Worm (Caenorhabditis elegans) whole organism, young adult: Measurements from ENCODE around the gene txt-10.

Source experiments
- C06A6.2 ChIP-seq: fragments of 200-800 bp; sonication (Bioruptor generic); conservative IDR thresholded peaks from 2 replicates; pipeline ENCODE4 v1.3.6; 2022; ENCODE audit warnings: missing genetic modification characterization, missing compliant biosample characterization
- ama-1 ChIP-seq, 3 experiments: fragments of 150-350 bp in 1 of 3; sonication (generic microtip) in 2 of 3; optimal IDR thresholded peaks; 2 replicates each; lab custom pipeline; 2014 to 2018; ENCODE audit warnings: missing biosample characterization in 2 of 3, missing genetic modification characterization in 2 of 3, missing genetic modification reagents in 2 of 3
- dpff-1 ChIP-seq: sonication (generic microtip); optimal IDR thresholded peaks from 2 replicates; lab custom pipeline; 2017; ENCODE audit warnings: mild to moderate bottlenecking, missing genetic modification characterization, missing compliant biosample characterization
- snpc-3.4 ChIP-seq: sonication (generic microtip); optimal IDR thresholded peaks from 2 replicates; lab custom pipeline; 2017; ENCODE audit warnings: missing genetic modification characterization, mild to moderate bottlenecking, missing compliant biosample characterization, antibody characterized with exemption, moderate library complexity, missing genotype, missing genetic modification reagents
- tbx-9 ChIP-seq: sonication (generic microtip); optimal IDR thresholded peaks from 2 replicates; lab custom pipeline; 2016; ENCODE audit warnings: borderline replicate concordance, missing genetic modification characterization, inconsistent platforms, missing compliant biosample characterization
- unc-130 ChIP-seq: sonication (generic microtip); optimal IDR thresholded peaks from 2 replicates; lab custom pipeline; 2016; ENCODE audit warnings: missing genetic modification reagents, missing genetic modification characterization, missing compliant biosample characterization
- ztf-25 ChIP-seq: fragments of 200-800 bp; sonication (Bioruptor generic); IDR thresholded peaks from 2 replicates; pipeline ENCODE4 v1.3.6; 2022; ENCODE audit warnings: missing genetic modification reagents, missing genetic modification characterization, missing compliant biosample characterization

- TF ChIP-seq dpff-1 (tag; lab: Kevin White, UChicago) = no peak
- TF ChIP-seq ama-1 (optimal IDR thresholded peaks at IDR 0.05; lab: Kevin White, UChicago) = no peak
- no peak for TF ChIP-seq ama-1 (GFP tag; optimal IDR thresholded peaks at IDR 0.05; lab: Kevin White, UChicago)
- no peak for TF ChIP-seq tbx-9 (tag; lab: Kevin White, UChicago)
- no peak for TF ChIP-seq snpc-3.4
- no peak for TF ChIP-seq C06A6.2 (GFP tag; lab: Robert Waterston, UW)
- no peak for TF ChIP-seq unc-130 (GFP tag; lab: Kevin White, UChicago)
- no peak for TF ChIP-seq ztf-25 (GFP tag; lab: Robert Waterston, UW)
These were observed 28.7 kb downstream of the txt-10 start, which contains the start of gene C35A5.10 for ce11 chrV:10503893-10504292.
